Fruit fly (Drosophila melanogaster): Measurements from ENCODE around the gene papi.

Gene papi

dm6 chr2L:2194305-2194828 lies 26.2 kb upstream of the papi start:
- TF ChIP-seq Rel (GFP tag; optimal IDR thresholded peaks at IDR 0.05) (no peak), Rel (tag; optimal IDR thresholded peaks at IDR 0.05) (peak; percentile 30), foxo (GFP tag; optimal IDR thresholded peaks at IDR 0.05) (no peak), sage (GFP tag; optimal IDR thresholded peaks at IDR 0.05) (peak; percentile 4), Sp1 (GFP tag; optimal IDR thresholded peaks at IDR 0.05) (no peak), Vsx2 (GFP tag; optimal IDR thresholded peaks at IDR 0.05; ENCODE audit: partially characterized antibody) (peak; percentile 32), lola (GFP tag; optimal IDR thresholded peaks at IDR 0.05) (no peak), h (GFP tag; optimal IDR thresholded peaks at IDR 0.05) (peak; percentile 2), Dif (GFP tag; optimal IDR thresholded peaks at IDR 0.05; ENCODE audit: partially characterized antibody) (peak; percentile 67), Dfd (GFP tag; optimal IDR thresholded peaks at IDR 0.05) (no peak)

dm6 chr2L:2195328-2195727 lies 25.2 kb upstream of the papi start:
- TF ChIP-seq Mio (GFP tag; optimal IDR thresholded peaks at IDR 0.05), result no peak
- no peak for TF ChIP-seq Hnf4 (GFP tag; optimal IDR thresholded peaks at IDR 0.05)

dm6 chr2L:2196590-2197474 lies 23.7 kb upstream of the papi start:
- TF ChIP-seq br (GFP tag; optimal IDR thresholded peaks at IDR 0.05), result peak; percentile 41
- peak; percentile 93 for TF ChIP-seq Hr83 (GFP tag; optimal IDR thresholded peaks at IDR 0.05; ENCODE audit: poor library complexity, severe bottlenecking)
- TF ChIP-seq tai (GFP tag; optimal IDR thresholded peaks at IDR 0.05), result peak; percentile 96
- peak; percentile 71 for TF ChIP-seq psq (GFP tag; optimal IDR thresholded peaks at IDR 0.05)
- TF ChIP-seq Jra (GFP tag; optimal IDR thresholded peaks at IDR 0.05), result peak; percentile 69
- peak; percentile 96 for TF ChIP-seq CrebA (GFP tag; optimal IDR thresholded peaks at IDR 0.05; ENCODE audit: borderline replicate concordance)
- TF ChIP-seq Myc (optimal IDR thresholded peaks at IDR 0.05), result peak; percentile 89
- no peak for TF ChIP-seq Rel (GFP tag; optimal IDR thresholded peaks at IDR 0.05)
- TF ChIP-seq Rel (tag; optimal IDR thresholded peaks at IDR 0.05), result peak; percentile 90
- TF ChIP-seq fru (GFP tag; optimal IDR thresholded peaks at IDR 0.05), result peak; percentile 59
- no peak for TF ChIP-seq sage (GFP tag; optimal IDR thresholded peaks at IDR 0.05)
- TF ChIP-seq woc (GFP tag; optimal IDR thresholded peaks at IDR 0.05), result peak; percentile 83
- TF ChIP-seq dl (GFP tag; optimal IDR thresholded peaks at IDR 0.05; ENCODE audit: insufficient read depth in 1 of 2, partially characterized antibody in 2 of 2), result peak; percentile 87 to 92
- TF ChIP-seq CG32264 (GFP tag; optimal IDR thresholded peaks at IDR 0.05), result no peak
- no peak for TF ChIP-seq usp (GFP tag; optimal IDR thresholded peaks at IDR 0.05)
- TF ChIP-seq pan (optimal IDR thresholded peaks at IDR 0.05), result no peak
- no peak for TF ChIP-seq lola (GFP tag; optimal IDR thresholded peaks at IDR 0.05)
- TF ChIP-seq jim (GFP tag; optimal IDR thresholded peaks at IDR 0.05), result peak; percentile 57
- TF ChIP-seq N (GFP tag; optimal IDR thresholded peaks at IDR 0.05), result peak; percentile 43
- no peak for TF ChIP-seq Hr78 (GFP tag; optimal IDR thresholded peaks at IDR 0.05)
- TF ChIP-seq rgr (GFP tag; optimal IDR thresholded peaks at IDR 0.05), result peak; percentile 64
- TF ChIP-seq OdsH (GFP tag; optimal IDR thresholded peaks at IDR 0.05), result peak; percentile 69
- peak; percentile 27 for TF ChIP-seq CG9705 (GFP tag; optimal IDR thresholded peaks at IDR 0.05)
- TF ChIP-seq sv (GFP tag; optimal IDR thresholded peaks at IDR 0.05), result peak; percentile 75
- peak; percentile 97 for TF ChIP-seq Vsx2 (GFP tag; optimal IDR thresholded peaks at IDR 0.05; ENCODE audit: partially characterized antibody)
- no peak for TF ChIP-seq Dfd (GFP tag; optimal IDR thresholded peaks at IDR 0.05)
- peak; percentile 67 for TF ChIP-seq ey (GFP tag; optimal IDR thresholded peaks at IDR 0.05)
- TF ChIP-seq Mio (GFP tag; optimal IDR thresholded peaks at IDR 0.05), result no peak
- TF ChIP-seq Dif (GFP tag; optimal IDR thresholded peaks at IDR 0.05; ENCODE audit: partially characterized antibody), result peak; percentile 97
- TF ChIP-seq dmrt93B (GFP tag; optimal IDR thresholded peaks at IDR 0.05), result peak; percentile 55
- peak; percentile 76 for TF ChIP-seq HLH106 (tag; optimal IDR thresholded peaks at IDR 0.05)
- no peak for TF ChIP-seq Abd-B (GFP tag; optimal IDR thresholded peaks at IDR 0.05)
- peak; percentile 68 for TF ChIP-seq Sp1 (GFP tag; optimal IDR thresholded peaks at IDR 0.05)
- peak; percentile 78 for TF ChIP-seq h (GFP tag; optimal IDR thresholded peaks at IDR 0.05)
- no peak for TF ChIP-seq GATAd (GFP tag; optimal IDR thresholded peaks at IDR 0.05)
- TF ChIP-seq brk (GFP tag; optimal IDR thresholded peaks at IDR 0.05), result peak; percentile 50
- TF ChIP-seq dsf (GFP tag; optimal IDR thresholded peaks at IDR 0.05; ENCODE audit: borderline replicate concordance), result peak; percentile 13
- TF ChIP-seq foxo (GFP tag; optimal IDR thresholded peaks at IDR 0.05), result peak; percentile 42 to 75
- peak; percentile 44 for TF ChIP-seq Hnf4 (GFP tag; optimal IDR thresholded peaks at IDR 0.05)
